Worm (Caenorhabditis elegans) whole organism, mixed stage, embryonic: ENCODE data around the gene spe-26.

Experiments used
- M03D4.4 ChIP-seq: sonication (generic microtip); optimal IDR thresholded peaks from 2 replicates; lab custom pipeline; 2017; ENCODE audit warnings: mild to moderate bottlenecking, missing genetic modification characterization, missing compliant biosample characterization
- bed-3 ChIP-seq: fragments of 200-800 bp; sonication (Bioruptor generic); optimal IDR thresholded peaks from 3 replicates; lab custom pipeline; 2018; ENCODE audit warnings: mild to moderate bottlenecking, missing genetic modification characterization, moderate library complexity, missing compliant biosample characterization
- ceh-43 ChIP-seq: fragments of 200-800 bp; sonication (Bioruptor generic); optimal IDR thresholded peaks from 2 replicates; lab custom pipeline; 2018; ENCODE audit warnings: mild to moderate bottlenecking, missing genetic modification characterization, moderate library complexity, missing compliant biosample characterization
- ceh-83 ChIP-seq: fragments of 200-800 bp; sonication (Bioruptor generic); optimal IDR thresholded peaks from 2 replicates; lab custom pipeline; 2018; ENCODE audit warnings: mild to moderate bottlenecking, missing genetic modification characterization, missing compliant biosample characterization
- ces-1 ChIP-seq: fragments of 150-350 bp; optimal IDR thresholded peaks from 2 replicates; lab custom pipeline; 2014; ENCODE audit warnings: missing biosample characterization, missing genetic modification reagents, missing genetic modification characterization
- cnd-1 ChIP-seq: fragments of 200-800 bp; sonication (Bioruptor generic); optimal IDR thresholded peaks from 2 replicates; lab custom pipeline; 2018; ENCODE audit warnings: mild to moderate bottlenecking, missing genetic modification characterization, missing compliant biosample characterization
- drap-1 ChIP-seq: fragments of 200-800 bp; sonication (Bioruptor generic); optimal IDR thresholded peaks from 3 replicates; lab custom pipeline; 2018; ENCODE audit warnings: mild to moderate bottlenecking, missing genetic modification characterization, missing compliant biosample characterization
- elt-3 ChIP-seq: fragments of 150-350 bp; optimal IDR thresholded peaks from 2 replicates; lab custom pipeline; 2014; ENCODE audit warnings: missing biosample characterization, missing genetic modification characterization
- flh-1 ChIP-seq: fragments of 200-800 bp; sonication (Bioruptor generic); optimal IDR thresholded peaks from 2 replicates; lab custom pipeline; 2018; ENCODE audit warnings: mild to moderate bottlenecking, missing genetic modification characterization, moderate library complexity, missing compliant biosample characterization
- ham-2 ChIP-seq: fragments of 200-800 bp; sonication (Bioruptor generic); optimal IDR thresholded peaks from 2 replicates; lab custom pipeline; 2018; ENCODE audit warnings: mild to moderate bottlenecking, missing genetic modification characterization, missing compliant biosample characterization
- hlh-1 ChIP-seq: fragments of 150-350 bp; optimal IDR thresholded peaks from 2 replicates; lab custom pipeline; 2014; ENCODE audit warnings: missing biosample characterization, missing genetic modification reagents, missing genetic modification characterization
- lin-13 ChIP-seq: fragments of 150-350 bp; optimal IDR thresholded peaks from 2 replicates; lab custom pipeline; 2014; ENCODE audit warnings: missing biosample characterization, missing genetic modification characterization
- lin-32 ChIP-seq: fragments of 200-800 bp; sonication (Bioruptor generic); optimal IDR thresholded peaks from 2 replicates; lab custom pipeline; 2018; ENCODE audit warnings: mild to moderate bottlenecking, missing genetic modification characterization, missing compliant biosample characterization
- lsy-2 ChIP-seq: fragments of 150-350 bp; optimal IDR thresholded peaks from 2 replicates; lab custom pipeline; 2014; ENCODE audit warnings: missing biosample characterization, missing genetic modification characterization
- mab-5 ChIP-seq: fragments of 150-350 bp; optimal IDR thresholded peaks from 2 replicates; lab custom pipeline; 2014; ENCODE audit warnings: missing biosample characterization, missing genetic modification characterization
- mep-1 ChIP-seq: fragments of 150-350 bp; optimal IDR thresholded peaks from 2 replicates; lab custom pipeline; 2017; ENCODE audit warnings: missing biosample characterization, missing genetic modification reagents, missing genetic modification characterization, inconsistent platforms
- nhr-12 ChIP-seq: fragments of 150-350 bp; optimal IDR thresholded peaks from 2 replicates; lab custom pipeline; 2014; ENCODE audit warnings: missing biosample characterization, missing genetic modification characterization
- nhr-2 ChIP-seq: fragments of 150-350 bp; optimal IDR thresholded peaks from 2 replicates; lab custom pipeline; 2014; ENCODE audit warnings: missing biosample characterization, missing genetic modification characterization
- nhr-28 ChIP-seq: fragments of 150-350 bp; optimal IDR thresholded peaks from 2 replicates; lab custom pipeline; 2014; ENCODE audit warnings: missing biosample characterization, missing genetic modification characterization
- nhr-76 ChIP-seq: sonication (generic microtip); optimal IDR thresholded peaks from 2 replicates; lab custom pipeline; 2017; ENCODE audit warnings: missing biosample characterization, missing genetic modification characterization
- pha-4 ChIP-seq: fragments of 150-350 bp; optimal IDR thresholded peaks from 2 replicates; lab custom pipeline; 2018; ENCODE audit warnings: missing biosample characterization, missing genetic modification reagents, missing genetic modification characterization
- sem-2 ChIP-seq: fragments of 200-800 bp; sonication (Bioruptor generic); optimal IDR thresholded peaks from 2 replicates; lab custom pipeline; 2018; ENCODE audit warnings: mild to moderate bottlenecking, missing genetic modification characterization, missing compliant biosample characterization
- snpc-4 ChIP-seq: fragments of 150-350 bp; optimal IDR thresholded peaks from 2 replicates; lab custom pipeline; 2014; ENCODE audit warnings: missing biosample characterization, missing genetic modification characterization
- sptf-1 ChIP-seq: sonication (generic microtip); optimal IDR thresholded peaks from 2 replicates; lab custom pipeline; 2017; ENCODE audit warnings: mild to moderate bottlenecking, missing genetic modification characterization, moderate library complexity, missing compliant biosample characterization
- tbx-8 ChIP-seq: fragments of 200-800 bp; sonication (Bioruptor generic); optimal IDR thresholded peaks from 2 replicates; lab custom pipeline; 2018; ENCODE audit warnings: mild to moderate bottlenecking, missing genetic modification characterization, moderate library complexity, missing compliant biosample characterization
- unc-120 ChIP-seq: sonication (generic microtip); optimal IDR thresholded peaks from 2 replicates; lab custom pipeline; 2017; ENCODE audit warnings: missing genetic modification characterization, missing compliant biosample characterization; ENCODE audit not compliant: poor library complexity, severe bottlenecking
- unc-39 ChIP-seq: fragments of 150-350 bp; optimal IDR thresholded peaks from 2 replicates; lab custom pipeline; 2014; ENCODE audit warnings: missing biosample characterization, missing genetic modification characterization
- unc-62 ChIP-seq: fragments of 150-350 bp; optimal IDR thresholded peaks from 2 replicates; lab custom pipeline; 2014; ENCODE audit warnings: missing biosample characterization, missing genetic modification reagents, missing genetic modification characterization
- zip-8 ChIP-seq: fragments of 150-350 bp; optimal IDR thresholded peaks from 2 replicates; lab custom pipeline; 2014; ENCODE audit warnings: missing biosample characterization, missing genetic modification characterization
- ztf-11 ChIP-seq: fragments of 150-350 bp; optimal IDR thresholded peaks from 2 replicates; lab custom pipeline; 2014; ENCODE audit warnings: missing biosample characterization, missing genetic modification characterization

The spe-26 gene

ce11 chrIV:10429129-10429528 is 37.4 kb upstream of the spe-26 start, which contains the start of gene F13B12.2:
Gene F13B12.2, minus strand, starts transcription at chrIV:10429130.
- TF ChIP-seq lin-32 = no peak
- no peak for TF ChIP-seq drap-1 (GFP tag; lab: Kevin White, UChicago)
- TF ChIP-seq hlh-1 (tag; lab: Kevin White, UChicago) = no peak
- TF ChIP-seq bed-3 = no peak
- TF ChIP-seq ceh-83 = no peak
- TF ChIP-seq mab-5 (tag; lab: Kevin White, UChicago) = no peak
- no peak for TF ChIP-seq sptf-1 (tag; lab: Kevin White, UChicago)
- TF ChIP-seq ces-1 (GFP tag; lab: Kevin White, UChicago) = no peak
- TF ChIP-seq elt-3 (tag; lab: Kevin White, UChicago) = no peak
- no peak for TF ChIP-seq sem-2 (GFP tag; lab: Kevin White, UChicago)
- no peak for TF ChIP-seq unc-120 (tag; lab: Kevin White, UChicago)
- TF ChIP-seq flh-1 = no peak
- TF ChIP-seq ceh-43 = no peak
- TF ChIP-seq tbx-8 (GFP tag; lab: Kevin White, UChicago) = no peak
- no peak for TF ChIP-seq unc-62 (GFP tag; lab: Kevin White, UChicago)
- no peak for TF ChIP-seq ztf-11

DNA sequence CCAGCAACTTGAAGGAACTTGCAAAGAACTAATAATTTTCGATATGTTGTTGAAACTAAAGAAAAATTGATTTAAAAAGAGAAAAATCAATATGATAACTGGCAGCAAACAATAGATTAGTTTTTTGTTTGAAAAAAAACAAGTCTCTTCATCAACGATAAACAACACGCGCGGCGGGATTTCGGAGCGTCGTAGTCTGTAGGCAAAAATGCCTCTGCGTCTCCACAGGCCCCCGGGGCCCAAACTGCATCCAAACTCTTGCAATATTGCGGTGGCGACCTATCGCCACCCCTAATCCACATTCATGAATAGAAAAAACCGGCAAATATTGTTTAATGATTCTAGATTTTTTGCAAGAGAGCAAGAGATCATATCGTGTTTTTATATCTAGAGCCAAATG is 33.4 kb upstream of the spe-26 start:
- TF ChIP-seq lsy-2 (tag; lab: Kevin White, UChicago) (peak; percentile 27), mab-5 (tag; lab: Kevin White, UChicago) (no peak)

ce11 chrIV:10424535-10424934 is 32.8 kb upstream of the spe-26 start, which contains the start of gene F13B12.1:
Gene F13B12.1, minus strand, starts transcription at chrIV:10424635.
- no peak for TF ChIP-seq cnd-1
- TF ChIP-seq nhr-76 = no peak
- TF ChIP-seq unc-39 (tag; lab: Kevin White, UChicago) = no peak
- no peak for TF ChIP-seq unc-120 (tag; lab: Kevin White, UChicago)
- no peak for TF ChIP-seq nhr-2 (tag; lab: Kevin White, UChicago)
- no peak for TF ChIP-seq bed-3
- no peak for TF ChIP-seq ces-1 (GFP tag; lab: Kevin White, UChicago)
- TF ChIP-seq lin-13 (tag; lab: Kevin White, UChicago) = no peak
- no peak for TF ChIP-seq lsy-2 (tag; lab: Kevin White, UChicago)
- no peak for TF ChIP-seq ceh-43
- TF ChIP-seq M03D4.4 (tag; lab: Kevin White, UChicago) = no peak
- no peak for TF ChIP-seq ztf-11
- TF ChIP-seq nhr-28 (tag; lab: Kevin White, UChicago) = no peak
- no peak for TF ChIP-seq sptf-1 (tag; lab: Kevin White, UChicago)
- no peak for TF ChIP-seq drap-1 (GFP tag; lab: Kevin White, UChicago)
- no peak for TF ChIP-seq zip-8 (tag; lab: Kevin White, UChicago)

DNA sequence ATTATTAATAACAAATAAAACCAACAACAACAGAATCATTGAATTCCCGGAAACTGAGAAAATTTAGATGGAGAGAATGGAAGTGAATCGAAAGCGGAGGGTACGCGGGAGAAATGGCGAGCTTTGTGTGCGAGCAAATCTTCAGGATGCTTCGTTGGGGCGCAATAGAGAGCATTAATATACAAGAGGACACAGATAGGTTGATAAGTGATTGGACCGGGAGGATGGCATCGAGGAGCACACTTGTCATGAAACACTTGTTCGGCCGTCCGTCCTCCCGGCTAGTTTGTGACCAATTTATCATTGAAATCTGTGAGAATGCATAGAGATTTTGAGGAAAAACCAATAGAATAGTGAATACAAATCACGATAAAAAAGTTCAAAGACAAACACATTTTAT is 30.5 kb upstream of the spe-26 start:
- TF ChIP-seq ztf-11 (no peak), zip-8 (tag; lab: Kevin White, UChicago) (no peak), nhr-12 (tag; lab: Kevin White, UChicago) (no peak), ceh-43 (no peak), snpc-4 (no peak), hlh-1 (tag; lab: Kevin White, UChicago) (peak; percentile 64), mep-1 (tag; lab: Kevin White, UChicago) (no peak), ham-2 (GFP tag; lab: Kevin White, UChicago) (no peak), unc-120 (tag; lab: Kevin White, UChicago) (peak; percentile 51), nhr-76 (no peak), unc-39 (tag; lab: Kevin White, UChicago) (no peak), ces-1 (GFP tag; lab: Kevin White, UChicago) (no peak)
- TF ChIP-seq, all 35 proteins: peak for 2

DNA sequence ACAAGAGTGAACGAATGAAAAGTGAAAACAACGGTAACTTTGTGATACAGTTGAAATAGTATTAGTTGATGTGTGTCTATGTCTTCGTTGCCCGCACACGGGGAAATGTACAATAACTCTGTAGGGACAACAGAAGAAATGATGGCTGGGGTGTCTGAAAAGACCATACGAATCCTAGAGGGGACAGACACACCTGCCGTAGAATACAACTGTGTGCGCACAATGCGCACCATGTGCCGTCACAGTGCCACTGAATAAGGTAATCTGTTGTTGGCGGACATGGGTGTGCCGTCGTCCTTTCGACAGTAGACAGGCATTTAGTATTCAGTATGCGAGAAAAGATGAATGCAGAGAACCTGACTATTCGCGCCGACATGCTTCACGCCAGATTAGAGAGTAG is 29.5 kb upstream of the spe-26 start:
- peak; percentile 57 for TF ChIP-seq lin-32
- TF ChIP-seq lin-13 (tag; lab: Kevin White, UChicago) = no peak
- TF ChIP-seq M03D4.4 (tag; lab: Kevin White, UChicago) = no peak
- TF ChIP-seq nhr-12 (tag; lab: Kevin White, UChicago) = no peak
- no peak for TF ChIP-seq ceh-83
- TF ChIP-seq pha-4 = peak; percentile 61
- no peak for TF ChIP-seq bed-3
- TF ChIP-seq ham-2 (GFP tag; lab: Kevin White, UChicago) = peak; percentile 2
- TF ChIP-seq cnd-1 = peak; percentile 35
